Worm (Caenorhabditis elegans) whole organism, L4 larva: ENCODE results near the gene srg-61.

Experiments
- F26F4.8 ChIP-seq: fragments of 200-800 bp; sonication (Bioruptor generic); conservative IDR thresholded peaks from 2 replicates; pipeline ENCODE4 v1.3.6; 2022; ENCODE audit warnings: missing genetic modification characterization, missing compliant biosample characterization
- F37D6.2 ChIP-seq: sonication (generic microtip); optimal IDR thresholded peaks from 2 replicates; lab custom pipeline; 2016; ENCODE audit warnings: mild to moderate bottlenecking, missing genetic modification characterization, missing compliant biosample characterization
- T26A8.4 ChIP-seq: fragments of 200-800 bp; sonication (Bioruptor generic); IDR thresholded peaks from 2 replicates; pipeline ENCODE4 v1.3.6; 2022; ENCODE audit warnings: missing genetic modification characterization, missing compliant biosample characterization
- Y105C5A.15 ChIP-seq: fragments of 200-800 bp; sonication (Bioruptor generic); IDR thresholded peaks from 2 replicates; pipeline ENCODE4 v1.3.6; 2022; ENCODE audit warnings: missing genetic modification characterization, missing compliant biosample characterization
- Y48G9A.11 ChIP-seq: fragments of 200-800 bp; sonication (Bioruptor generic); IDR thresholded peaks from 2 replicates; pipeline ENCODE4 v1.3.6; 2022; ENCODE audit warnings: missing genetic modification reagents, missing genetic modification characterization, missing compliant biosample characterization
- Y5F2A.4 ChIP-seq: fragments of 200-800 bp; sonication (Bioruptor generic); optimal IDR thresholded peaks from 2 replicates; lab custom pipeline; 2018; ENCODE audit warnings: mild to moderate bottlenecking, missing genetic modification characterization, missing compliant biosample characterization
- Y75B8A.6 ChIP-seq: fragments of 200-800 bp; sonication (Bioruptor generic); IDR thresholded peaks from 2 replicates; pipeline ENCODE4 v1.3.6; 2022; ENCODE audit warnings: missing genetic modification reagents, missing genetic modification characterization, missing compliant biosample characterization
- ZK546.5 ChIP-seq, 2 experiments: sonication (generic microtip); optimal IDR thresholded peaks; 2 replicates each; lab custom pipeline; 2017; ENCODE audit warnings: missing biosample characterization in 2 of 2, missing genetic modification characterization in 2 of 2
- aha-1 ChIP-seq: fragments of 150-350 bp; peaks from one replicate; lab custom pipeline; 2014; ENCODE audit warnings: missing biosample characterization, missing genetic modification characterization
- aly-2 ChIP-seq: sonication (generic microtip); optimal IDR thresholded peaks from 2 replicates; lab custom pipeline; 2018; ENCODE audit warnings: missing biosample characterization, missing genetic modification characterization
- ama-1 ChIP-seq: fragments of 150-350 bp; optimal IDR thresholded peaks from 2 replicates; lab custom pipeline; 2014; ENCODE audit warnings: inconsistent platforms, mixed read lengths
- attf-4 ChIP-seq: sonication (generic microtip); optimal IDR thresholded peaks from 3 replicates; lab custom pipeline; 2017; ENCODE audit warnings: missing biosample characterization, missing genetic modification characterization
- ceh-28 ChIP-seq: fragments of 150-350 bp; optimal IDR thresholded peaks from 2 replicates; lab custom pipeline; 2014; ENCODE audit warnings: missing biosample characterization, missing genetic modification reagents, missing genetic modification characterization
- ceh-62 ChIP-seq: sonication (generic microtip); optimal IDR thresholded peaks from 2 replicates; lab custom pipeline; 2017; ENCODE audit warnings: missing biosample characterization, missing genetic modification characterization
- cey-2 ChIP-seq: sonication (generic microtip); optimal IDR thresholded peaks from 3 replicates; lab custom pipeline; 2017; ENCODE audit warnings: missing genetic modification characterization, mild to moderate bottlenecking, missing compliant biosample characterization, antibody characterized with exemption, borderline replicate concordance; ENCODE audit not compliant: insufficient read depth
- ctbp-1 ChIP-seq: fragments of 200-800 bp; sonication (Bioruptor generic); IDR thresholded peaks from 2 replicates; pipeline ENCODE4 v1.3.6; 2022; ENCODE audit warnings: missing genetic modification reagents, missing genetic modification characterization, missing compliant biosample characterization
- daf-12 ChIP-seq: fragments of 150-350 bp; optimal IDR thresholded peaks from 2 replicates; lab custom pipeline; 2014; ENCODE audit warnings: missing biosample characterization, missing genetic modification reagents, missing genetic modification characterization
- daf-8 ChIP-seq: fragments of 200-800 bp; sonication (Bioruptor generic); IDR thresholded peaks from 2 replicates; pipeline ENCODE4 v1.3.6; 2022; ENCODE audit warnings: missing genetic modification characterization, missing compliant biosample characterization
- dmd-9 ChIP-seq: fragments of 200-800 bp; sonication (Bioruptor generic); IDR thresholded peaks from 2 replicates; pipeline ENCODE4 v1.3.6; 2022; ENCODE audit warnings: missing genetic modification reagents, missing genetic modification characterization, missing compliant biosample characterization
- duxl-1 ChIP-seq: sonication (generic microtip); optimal IDR thresholded peaks from 2 replicates; lab custom pipeline; 2016; ENCODE audit warnings: mild to moderate bottlenecking, missing genetic modification characterization, moderate library complexity, missing compliant biosample characterization; ENCODE audit not compliant: poor library complexity
- dve-1 ChIP-seq: sonication (generic microtip); optimal IDR thresholded peaks from 2 replicates; lab custom pipeline; 2017; ENCODE audit warnings: antibody characterized with exemption, mild to moderate bottlenecking, missing genetic modification characterization, missing compliant biosample characterization; ENCODE audit not compliant: insufficient read depth
- fos-1 ChIP-seq: fragments of 150-350 bp; optimal IDR thresholded peaks from 2 replicates; lab custom pipeline; 2014; ENCODE audit warnings: missing biosample characterization, missing genetic modification characterization
- hif-1 ChIP-seq, 2 experiments: sonication (generic microtip); optimal IDR thresholded peaks; 2 replicates each; lab custom pipeline; 2016 to 2017; ENCODE audit warnings: missing compliant biosample characterization in 2 of 2, missing genetic modification characterization in 2 of 2, missing genetic modification reagents in 2 of 2, missing genotype in 2 of 2, mild to moderate bottlenecking in 1 of 2
- hmg-1.1 ChIP-seq: fragments of 200-800 bp; sonication (Bioruptor generic); IDR thresholded peaks from 2 replicates; pipeline ENCODE4 v1.3.6; 2022; ENCODE audit warnings: missing genetic modification reagents, missing genetic modification characterization, missing compliant biosample characterization
- jun-1 ChIP-seq: fragments of 150-350 bp; optimal IDR thresholded peaks from 2 replicates; lab custom pipeline; 2014; ENCODE audit warnings: missing biosample characterization, missing genetic modification reagents, missing genetic modification characterization
- lim-7 ChIP-seq: fragments of 200-800 bp; sonication (Bioruptor generic); IDR thresholded peaks from 2 replicates; pipeline ENCODE4 v1.3.6; 2022; ENCODE audit warnings: missing genetic modification characterization, missing compliant biosample characterization
- lin-1 ChIP-seq: fragments of 200-800 bp; sonication (Bioruptor generic); IDR thresholded peaks from 2 replicates; pipeline ENCODE4 v1.3.6; 2022; ENCODE audit warnings: missing genetic modification reagents, missing genetic modification characterization, missing compliant biosample characterization
- lin-39 ChIP-seq: fragments of 150-350 bp; optimal IDR thresholded peaks from 2 replicates; lab custom pipeline; 2014; ENCODE audit warnings: missing biosample characterization, missing genetic modification reagents, missing genetic modification characterization
- lir-3 ChIP-seq: sonication (generic microtip); optimal IDR thresholded peaks from 2 replicates; lab custom pipeline; 2016; ENCODE audit warnings: mild to moderate bottlenecking, missing genetic modification characterization, missing compliant biosample characterization
- lsy-2 ChIP-seq, 2 experiments: fragments of 150-350 bp in 1 of 2; sonication (generic microtip) in 1 of 2; optimal IDR thresholded peaks; 2 replicates each; lab custom pipeline; 2014 to 2017; ENCODE audit warnings: missing biosample characterization in 2 of 2, missing genetic modification characterization in 2 of 2
- madf-5 ChIP-seq, 2 experiments: fragments of 200-800 bp; sonication (Bioruptor generic); IDR thresholded peaks; 2 replicates each; pipeline ENCODE4 v1.3.6; 2022; ENCODE audit warnings: missing compliant biosample characterization in 2 of 2, missing genetic modification characterization in 2 of 2
- mes-2 ChIP-seq: sonication (generic microtip); optimal IDR thresholded peaks from 2 replicates; lab custom pipeline; 2016; ENCODE audit warnings: missing genotype, mild to moderate bottlenecking, missing genetic modification characterization, missing compliant biosample characterization; ENCODE audit not compliant: poor library complexity, severe bottlenecking
- mxl-2 ChIP-seq: fragments of 200-800 bp; sonication (Bioruptor generic); conservative IDR thresholded peaks from 2 replicates; pipeline ENCODE4 v1.3.6; 2022; ENCODE audit warnings: missing genetic modification reagents, missing genetic modification characterization, missing compliant biosample characterization
- nhr-237 ChIP-seq: sonication (generic microtip); optimal IDR thresholded peaks from 2 replicates; lab custom pipeline; 2017; ENCODE audit warnings: missing biosample characterization, missing genetic modification characterization
- nhr-41 ChIP-seq: fragments of 200-800 bp; sonication (Bioruptor generic); IDR thresholded peaks from 2 replicates; pipeline ENCODE4 v1.3.6; 2022; ENCODE audit warnings: missing genetic modification reagents, missing genetic modification characterization, missing compliant biosample characterization
- saeg-2 ChIP-seq: fragments of 200-800 bp; sonication (Bioruptor generic); IDR thresholded peaks from 2 replicates; pipeline ENCODE4 v1.3.6; 2022; ENCODE audit warnings: missing genetic modification reagents, missing genetic modification characterization, missing compliant biosample characterization
- set-16 ChIP-seq: fragments of 200-800 bp; sonication (Bioruptor generic); IDR thresholded peaks from 2 replicates; pipeline ENCODE4 v1.3.6; 2022; ENCODE audit warnings: missing genetic modification reagents, missing genetic modification characterization, missing compliant biosample characterization
- skn-1 ChIP-seq: fragments of 150-350 bp; optimal IDR thresholded peaks from 2 replicates; lab custom pipeline; 2014; ENCODE audit warnings: missing biosample characterization, missing genetic modification characterization
- snpc-1.2 ChIP-seq: fragments of 200-800 bp; sonication (Bioruptor generic); IDR thresholded peaks from 2 replicates; pipeline ENCODE4 v1.3.6; 2022; ENCODE audit warnings: missing genetic modification reagents, missing genetic modification characterization, missing compliant biosample characterization
- snpc-4 ChIP-seq: fragments of 150-350 bp; optimal IDR thresholded peaks from 2 replicates; lab custom pipeline; 2014; ENCODE audit warnings: missing biosample characterization, missing genetic modification characterization
- spr-1 ChIP-seq: sonication (generic microtip); optimal IDR thresholded peaks from 2 replicates; lab custom pipeline; 2016; ENCODE audit warnings: mild to moderate bottlenecking, missing genetic modification characterization, missing compliant biosample characterization
- spr-3 ChIP-seq: fragments of 200-800 bp; sonication (Bioruptor generic); optimal IDR thresholded peaks from 2 replicates; lab custom pipeline; 2018; ENCODE audit warnings: mild to moderate bottlenecking, missing genetic modification characterization, missing compliant biosample characterization
- unc-39 ChIP-seq: sonication (generic microtip); optimal IDR thresholded peaks from 2 replicates; lab custom pipeline; 2017; ENCODE audit warnings: missing biosample characterization, missing genetic modification characterization
- unc-62 ChIP-seq, 3 experiments: fragments of 150-350 bp in 1 of 3; sonication (generic microtip); optimal IDR thresholded peaks in 2 of 3; peaks in 1 of 3; 1 replicate in 1 of 3; 2 replicates in 2 of 3; lab custom pipeline; 2014 to 2017; ENCODE audit warnings: missing biosample characterization in 3 of 3, missing genetic modification characterization in 3 of 3, missing genetic modification reagents in 3 of 3, missing genotype in 1 of 3
- zfp-2 ChIP-seq: sonication (generic microtip); optimal IDR thresholded peaks from 2 replicates; lab custom pipeline; 2016; ENCODE audit warnings: mild to moderate bottlenecking, missing genetic modification characterization, missing compliant biosample characterization
- zip-11 ChIP-seq: fragments of 200-800 bp; sonication (Bioruptor generic); IDR thresholded peaks from 2 replicates; pipeline ENCODE4 v1.3.6; 2022; ENCODE audit warnings: missing genetic modification characterization, missing compliant biosample characterization

srg-61 gene

ce11 chrV:2746404-2746803 is 6.3 kb upstream of the srg-61 start:
- TF ChIP-seq jun-1 (tag; lab: Kevin White, UChicago) (no peak), Y5F2A.4 (GFP tag; lab: Kevin White, UChicago) (no peak), ceh-28 (no peak), spr-3 (GFP tag; lab: Kevin White, UChicago) (no peak), set-16 (peak; percentile 85), ZK546.5 (tag; optimal IDR thresholded peaks at IDR 0.05; lab: Kevin White, UChicago) (no peak), daf-8 (GFP tag; lab: Robert Waterston, UW) (no peak)
- TF ChIP-seq, all 104 proteins: peak for 1

- TF ChIP-seq mes-2 (tag; lab: Kevin White, UChicago): no peak
- no peak for TF ChIP-seq ctbp-1
- TF ChIP-seq ceh-28: no peak
- TF ChIP-seq daf-12: no peak
- TF ChIP-seq hif-1 (tag; optimal IDR thresholded peaks at IDR 0.05; lab: Kevin White, UChicago): no peak
- no peak for TF ChIP-seq Y75B8A.6
- TF ChIP-seq mxl-2 (GFP tag; lab: Robert Waterston, UW): no peak
- no peak for TF ChIP-seq spr-1 (tag; lab: Kevin White, UChicago)
- no peak for TF ChIP-seq saeg-2 (GFP tag; lab: Robert Waterston, UW)
- TF ChIP-seq fos-1: no peak
- no peak for TF ChIP-seq skn-1 (tag; lab: Kevin White, UChicago)
- no peak for TF ChIP-seq snpc-4 (tag; lab: Kevin White, UChicago)
- TF ChIP-seq hmg-1.1: no peak
- TF ChIP-seq daf-8 (GFP tag; lab: Robert Waterston, UW): no peak
- TF ChIP-seq dve-1: no peak
- no peak for TF ChIP-seq spr-3 (GFP tag; lab: Kevin White, UChicago)
- TF ChIP-seq duxl-1 (tag; lab: Kevin White, UChicago): no peak
Observed at ce11 chrV:2742298-2742697, 2.2 kb upstream of the srg-61 start, which contains the start of gene srg-62. srg-62 (minus strand) TSS chrV:2742398.

DNA sequence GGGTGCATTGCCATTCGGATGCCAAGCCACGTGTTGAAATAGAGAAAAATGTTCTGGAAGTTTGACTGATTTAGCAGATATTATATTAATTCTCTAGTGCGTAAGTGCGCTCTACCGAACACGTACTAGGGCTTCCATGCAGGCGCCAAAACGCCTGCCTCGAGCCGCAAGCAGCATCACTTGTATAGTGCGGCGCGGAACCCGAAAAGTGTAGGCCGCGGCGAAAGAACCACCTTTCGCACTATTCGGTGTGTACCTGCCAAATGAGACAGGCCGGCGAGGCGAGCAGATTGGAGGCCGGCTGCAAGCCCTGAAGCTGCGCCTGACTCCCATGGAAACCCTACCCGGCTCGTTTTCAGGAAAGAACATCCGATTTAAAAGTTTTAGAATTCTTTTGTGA is 521 bp downstream of the srg-61 start:
- no peak for TF ChIP-seq snpc-4 (tag; lab: Kevin White, UChicago)
- TF ChIP-seq attf-4 (tag; lab: Kevin White, UChicago): no peak
- no peak for TF ChIP-seq madf-5 (GFP tag; IDR thresholded peaks at IDR 0.05; lab: Robert Waterston, UW)
- TF ChIP-seq unc-62 (GFP tag; optimal IDR thresholded peaks at IDR 0.05 in 1 of 2; lab: Kevin White, UChicago): no peak
- no peak for TF ChIP-seq unc-62 (tag; optimal IDR thresholded peaks at IDR 0.05; lab: Kevin White, UChicago)
- no peak for TF ChIP-seq F26F4.8 (GFP tag; lab: Robert Waterston, UW)
- TF ChIP-seq fos-1: no peak
- no peak for TF ChIP-seq ama-1 (lab: Kevin White, UChicago)
- no peak for TF ChIP-seq dve-1
- TF ChIP-seq nhr-41: no peak
- no peak for TF ChIP-seq cey-2 (tag; lab: Kevin White, UChicago)
- TF ChIP-seq T26A8.4: no peak
- no peak for TF ChIP-seq lin-39 (tag; lab: Kevin White, UChicago)
- TF ChIP-seq ceh-62: no peak
- TF ChIP-seq zip-11: no peak
- no peak for TF ChIP-seq unc-39
- TF ChIP-seq spr-3 (GFP tag; lab: Kevin White, UChicago): no peak
- TF ChIP-seq aly-2: no peak
- TF ChIP-seq snpc-1.2: no peak
- no peak for TF ChIP-seq lsy-2 (tag; optimal IDR thresholded peaks at IDR 0.05; lab: Kevin White, UChicago)
- TF ChIP-seq Y48G9A.11 (GFP tag; lab: Robert Waterston, UW): 0 out of 2 replicates have a peak, but pooled peaks have one; percentile 23
- peak; percentile 84 for TF ChIP-seq set-16
- TF ChIP-seq lim-7 (GFP tag; lab: Robert Waterston, UW): 0 out of 2 replicates have a peak, but pooled peaks have one; percentile 18
- TF ChIP-seq lin-1 (GFP tag; lab: Robert Waterston, UW): no peak
- no peak for TF ChIP-seq lir-3
- peak; percentile 42 for TF ChIP-seq aha-1 (tag; lab: Kevin White, UChicago)
- TF ChIP-seq dmd-9 (GFP tag; lab: Robert Waterston, UW): no peak
- TF ChIP-seq nhr-237 (tag; lab: Kevin White, UChicago): no peak
- TF ChIP-seq Y105C5A.15: no peak
- no peak for TF ChIP-seq daf-12
- no peak for TF ChIP-seq F37D6.2
- no peak for TF ChIP-seq zfp-2 (tag; lab: Kevin White, UChicago)
